Worm (Caenorhabditis elegans) whole organism, L4 larva: ENCODE results near the gene emb-30.

Source experiments
- F10B5.3 ChIP-seq: sonication (generic microtip); optimal IDR thresholded peaks from 2 replicates; lab custom pipeline; 2016; ENCODE audit warnings: mild to moderate bottlenecking, missing genetic modification characterization, missing compliant biosample characterization
- ceh-32 ChIP-seq: sonication (generic microtip); optimal IDR thresholded peaks from 2 replicates; lab custom pipeline; 2016; ENCODE audit warnings: mild to moderate bottlenecking, missing genetic modification characterization, missing compliant biosample characterization; ENCODE audit not compliant: poor library complexity
- lin-39 ChIP-seq: fragments of 150-350 bp; optimal IDR thresholded peaks from 2 replicates; lab custom pipeline; 2014; ENCODE audit warnings: missing biosample characterization, missing genetic modification reagents, missing genetic modification characterization
- mdl-1 ChIP-seq, 2 experiments: fragments of 150-350 bp in 1 of 2; sonication (generic microtip) in 1 of 2; optimal IDR thresholded peaks; 2 replicates each; lab custom pipeline; 2014 to 2017; ENCODE audit warnings: missing biosample characterization in 2 of 2, missing genetic modification characterization in 2 of 2
- pqm-1 ChIP-seq: sonication (generic microtip); optimal IDR thresholded peaks from 2 replicates; lab custom pipeline; 2017; ENCODE audit warnings: missing biosample characterization, missing genetic modification characterization
- snpc-4 ChIP-seq: fragments of 150-350 bp; optimal IDR thresholded peaks from 2 replicates; lab custom pipeline; 2014; ENCODE audit warnings: missing biosample characterization, missing genetic modification characterization

- TF ChIP-seq snpc-4 (tag; lab: Kevin White, UChicago): no peak
- no peak for TF ChIP-seq mdl-1 (tag; optimal IDR thresholded peaks at IDR 0.05; lab: Kevin White, UChicago)
- no peak for TF ChIP-seq pqm-1 (tag; lab: Kevin White, UChicago)
- no peak for TF ChIP-seq F10B5.3
- TF ChIP-seq ceh-32 (tag; lab: Kevin White, UChicago): no peak
- no peak for TF ChIP-seq lin-39 (tag; lab: Kevin White, UChicago)
Observed at ce11 chrIII:9462785-9463467, 21.7 kb upstream of the emb-30 start.
